Worm (Caenorhabditis elegans) whole organism, L4/young adult: ENCODE results near the gene C09G5.14.

Source experiments
- W03F9.2 ChIP-seq: fragments of 150-350 bp; optimal IDR thresholded peaks from 2 replicates; lab custom pipeline; 2014; ENCODE audit warnings: missing biosample characterization, missing genetic modification characterization
- dao-5 ChIP-seq: sonication (generic microtip); optimal IDR thresholded peaks from 2 replicates; lab custom pipeline; 2016; ENCODE audit warnings: missing genotype, missing genetic modification characterization, moderate library complexity, missing compliant biosample characterization

ce11 chrII:10693655-10694054, 29.3 kb downstream of the C09G5.14 start, which contains the start of gene gbh-1:
- TF ChIP-seq W03F9.2: no peak
- no peak for TF ChIP-seq dao-5 (tag; lab: Kevin White, UChicago)
